Fruit fly (Drosophila melanogaster) whole organism, embryonic: Measurements from ENCODE around the gene Rnb.

Experiments
- Awh ChIP-seq: fragments of 200-800 bp; sonication (Bioruptor generic); IDR thresholded peaks from 2 replicates; pipeline ENCODE4, ENCODE4 v1.3.6; 2022; ENCODE audit warnings: missing biosample characterization, missing genetic modification characterization
- CG10366 ChIP-seq: fragments of 200-800 bp; sonication (Bioruptor generic); IDR thresholded peaks from 2 replicates; pipeline ENCODE4 v1.3.6; 2022; ENCODE audit warnings: missing biosample characterization, missing genetic modification characterization
- CG10654 ChIP-seq: fragments of 200-800 bp; sonication (Bioruptor generic); optimal IDR thresholded peaks from 2 replicates; lab custom pipeline; 2016; ENCODE audit warnings: missing biosample characterization, missing genetic modification characterization
- CG13123 ChIP-seq: fragments of 200-800 bp; sonication (Bioruptor generic); optimal IDR thresholded peaks from 2 replicates; lab custom pipeline; 2016; ENCODE audit warnings: missing biosample characterization, missing genetic modification characterization
- CG13296 ChIP-seq: fragments of 200-800 bp; sonication (Bioruptor generic); optimal IDR thresholded peaks from 3 replicates; lab custom pipeline; 2018; ENCODE audit warnings: missing biosample characterization, mild to moderate bottlenecking, missing genetic modification characterization
- CG13424 ChIP-seq: fragments of 200-800 bp; sonication (Bioruptor generic); optimal IDR thresholded peaks from 2 replicates; lab custom pipeline; 2019; ENCODE audit warnings: missing biosample characterization, mild to moderate bottlenecking, missing genetic modification characterization, moderate library complexity
- CG14710 ChIP-seq: fragments of 200-800 bp; sonication (Bioruptor generic); optimal IDR thresholded peaks from 3 replicates; lab custom pipeline; 2019; ENCODE audit warnings: missing biosample characterization, mild to moderate bottlenecking, missing genetic modification characterization, moderate library complexity
- CG1603 ChIP-seq: fragments of 200-800 bp; sonication (Bioruptor generic); optimal IDR thresholded peaks from 2 replicates; lab custom pipeline; 2019; ENCODE audit warnings: missing biosample characterization, mild to moderate bottlenecking, missing genetic modification characterization, moderate library complexity
- CG18619 ChIP-seq: fragments of 200-800 bp; sonication (Bioruptor generic); optimal IDR thresholded peaks from 3 replicates; lab custom pipeline; 2017; ENCODE audit warnings: missing biosample characterization, mild to moderate bottlenecking, missing genetic modification characterization
- CG2116 ChIP-seq: fragments of 200-800 bp; sonication (Bioruptor generic); optimal IDR thresholded peaks from 3 replicates; lab custom pipeline; 2018; ENCODE audit warnings: missing biosample characterization, mild to moderate bottlenecking, missing genetic modification characterization
- CG30403 ChIP-seq: fragments of 200-800 bp; sonication (Bioruptor generic); optimal IDR thresholded peaks from 3 replicates; lab custom pipeline; 2016; ENCODE audit warnings: missing biosample characterization, missing genetic modification characterization
- CG30431 ChIP-seq: fragments of 200-800 bp; sonication (Bioruptor generic); optimal IDR thresholded peaks from 2 replicates; lab custom pipeline; 2017; ENCODE audit warnings: missing biosample characterization, missing genetic modification characterization
- CG31441 ChIP-seq: fragments of 200-800 bp; sonication (Bioruptor generic); IDR thresholded peaks from 2 replicates; pipeline ENCODE4 v1.3.6; 2022; ENCODE audit warnings: missing biosample characterization, missing genetic modification characterization
- CG3726 ChIP-seq: fragments of 200-800 bp; sonication (Bioruptor generic); IDR thresholded peaks from 3 replicates; pipeline ENCODE4, ENCODE4 v1.3.6; 2022; ENCODE audit warnings: missing biosample characterization, missing genetic modification characterization
- CG6813 ChIP-seq: fragments of 200-800 bp; sonication (Bioruptor generic); optimal IDR thresholded peaks from 2 replicates; lab custom pipeline; 2017; ENCODE audit warnings: missing biosample characterization, missing genetic modification characterization, mild to moderate bottlenecking, moderate library complexity, missing genetic modification reagents
- CG7786 ChIP-seq: fragments of 200-800 bp; sonication (Bioruptor generic); optimal IDR thresholded peaks from 2 replicates; lab custom pipeline; 2016; ENCODE audit warnings: missing biosample characterization, missing genetic modification characterization
- CG8290 ChIP-seq, 3 experiments: fragments of 200-800 bp; sonication (Bioruptor generic); optimal IDR thresholded peaks; 2 replicates each; lab custom pipeline; 2016 to 2019; ENCODE audit warnings: missing biosample characterization in 3 of 3, missing genetic modification characterization in 3 of 3, mild to moderate bottlenecking in 2 of 3, moderate library complexity in 1 of 3
- CG9609 ChIP-seq: fragments of 200-800 bp; sonication (Bioruptor generic); optimal IDR thresholded peaks from 3 replicates; lab custom pipeline; 2016; ENCODE audit warnings: missing biosample characterization, missing genetic modification characterization
- CHES-1-like ChIP-seq: fragments of 200-800 bp; sonication (Bioruptor generic); optimal IDR thresholded peaks from 2 replicates; lab custom pipeline; 2016; ENCODE audit warnings: missing biosample characterization, missing genetic modification characterization
- Dek ChIP-seq: fragments of 200-800 bp; sonication (Bioruptor generic); optimal IDR thresholded peaks from 3 replicates; lab custom pipeline; 2019; ENCODE audit warnings: missing biosample characterization, mild to moderate bottlenecking, missing genetic modification characterization, moderate library complexity
- E2f2 ChIP-seq: fragments of 200-800 bp; sonication (Bioruptor generic); IDR thresholded peaks from 2 replicates; pipeline ENCODE4 v1.3.6; 2022; ENCODE audit warnings: missing biosample characterization, missing genetic modification characterization
- HLH54F ChIP-seq: fragments of 200-800 bp; sonication (Bioruptor generic); optimal IDR thresholded peaks from 3 replicates; lab custom pipeline; 2016; ENCODE audit warnings: missing biosample characterization, missing genetic modification characterization
- Hr3 ChIP-seq: fragments of 200-800 bp; sonication (Bioruptor generic); optimal IDR thresholded peaks from 3 replicates; lab custom pipeline; 2016; ENCODE audit warnings: missing biosample characterization, missing genetic modification characterization
- Nf-YC ChIP-seq: fragments of 200-800 bp; optimal IDR thresholded peaks from 3 replicates; lab custom pipeline; 2019; ENCODE audit warnings: missing biosample characterization, mild to moderate bottlenecking, missing genetic modification characterization, moderate library complexity
- Oaz ChIP-seq: fragments of 200-800 bp; sonication (Bioruptor generic); IDR thresholded peaks from 2 replicates; pipeline ENCODE4 v1.3.6; 2022; ENCODE audit warnings: missing biosample characterization, missing genetic modification characterization
- Ssrp ChIP-seq: fragments of 200-800 bp; sonication (Bioruptor generic); optimal IDR thresholded peaks from 2 replicates; lab custom pipeline; 2018; ENCODE audit warnings: missing biosample characterization, mild to moderate bottlenecking, missing genetic modification characterization, moderate library complexity
- TFAM ChIP-seq: fragments of 200-800 bp; sonication (Bioruptor generic); optimal IDR thresholded peaks from 2 replicates; lab custom pipeline; 2017; ENCODE audit warnings: missing biosample characterization, missing genetic modification characterization, inconsistent platforms
- ara ChIP-seq: fragments of 200-800 bp; sonication (Bioruptor generic); IDR thresholded peaks from 2 replicates; pipeline ENCODE4 v1.3.6; 2022; ENCODE audit warnings: missing biosample characterization, missing genetic modification characterization
- ato ChIP-seq: fragments of 200-800 bp; sonication (Bioruptor generic); IDR thresholded peaks from 2 replicates; pipeline ENCODE4 v1.3.6; 2022; ENCODE audit warnings: missing biosample characterization, missing genetic modification characterization; ENCODE audit not compliant: partially characterized antibody
- az2 ChIP-seq: fragments of 200-800 bp; sonication (Bioruptor generic); optimal IDR thresholded peaks from 3 replicates; lab custom pipeline; 2016; ENCODE audit warnings: missing biosample characterization, missing genetic modification characterization
- bcd ChIP-seq: fragments of 200-800 bp; sonication (Bioruptor generic); optimal IDR thresholded peaks from 2 replicates; lab custom pipeline; 2017; ENCODE audit warnings: missing biosample characterization, mild to moderate bottlenecking, missing genetic modification characterization
- chinmo ChIP-seq: fragments of 200-800 bp; sonication (Bioruptor generic); IDR thresholded peaks from 4 replicates; pipeline ENCODE4 v1.3.6; 2022; ENCODE audit warnings: missing biosample characterization, missing genetic modification characterization; ENCODE audit not compliant: partially characterized antibody
- chm ChIP-seq: fragments of 200-800 bp; sonication (Bioruptor generic); IDR thresholded peaks from 2 replicates; pipeline ENCODE4 v1.3.6; 2022; ENCODE audit warnings: missing biosample characterization, missing genetic modification characterization
- dmrt11E ChIP-seq: fragments of 200-800 bp; sonication (Bioruptor generic); optimal IDR thresholded peaks from 3 replicates; lab custom pipeline; 2018; ENCODE audit warnings: missing biosample characterization, mild to moderate bottlenecking, missing genetic modification characterization, moderate library complexity
- dmrt99B ChIP-seq: fragments of 200-800 bp; sonication (Bioruptor generic); optimal IDR thresholded peaks from 2 replicates; lab custom pipeline; 2018; ENCODE audit warnings: missing biosample characterization, mild to moderate bottlenecking, missing genetic modification characterization, moderate library complexity
- dpn ChIP-seq, 2 experiments: fragments of 200-800 bp; sonication (Bioruptor generic); optimal IDR thresholded peaks; 3 replicates each; lab custom pipeline; 2016; ENCODE audit warnings: missing biosample characterization in 2 of 2, missing genetic modification characterization in 2 of 2
- hbn ChIP-seq: fragments of 200-800 bp; sonication (Bioruptor generic); IDR thresholded peaks from 2 replicates; pipeline ENCODE4 v1.3.6; 2022; ENCODE audit warnings: missing biosample characterization, missing genetic modification characterization; ENCODE audit not compliant: partially characterized antibody
- ken ChIP-seq: fragments of 200-800 bp; sonication (Bioruptor generic); IDR thresholded peaks from 3 replicates; pipeline ENCODE4 v1.3.6; 2022; ENCODE audit warnings: missing biosample characterization, missing genetic modification characterization
- lilli ChIP-seq: fragments of 200-800 bp; sonication (Bioruptor generic); optimal IDR thresholded peaks from 3 replicates; lab custom pipeline; 2016; ENCODE audit warnings: missing biosample characterization, missing genetic modification characterization
- lmd ChIP-seq: fragments of 200-800 bp; sonication (Bioruptor generic); IDR thresholded peaks from 2 replicates; pipeline ENCODE4 v1.3.6; 2022; ENCODE audit warnings: missing biosample characterization, missing genetic modification characterization
- mld ChIP-seq: fragments of 200-800 bp; sonication (Bioruptor generic); IDR thresholded peaks from 3 replicates; pipeline ENCODE4 v1.3.6; 2022; ENCODE audit warnings: missing biosample characterization, missing genetic modification characterization; ENCODE audit not compliant: partially characterized antibody
- ro ChIP-seq: fragments of 200-800 bp; sonication (Bioruptor generic); IDR thresholded peaks from 2 replicates; pipeline ENCODE4 v1.3.6; 2022; ENCODE audit warnings: missing biosample characterization, missing genetic modification characterization
- scrt ChIP-seq: fragments of 200-800 bp; sonication (Bioruptor generic); optimal IDR thresholded peaks from 2 replicates; lab custom pipeline; 2018; ENCODE audit warnings: missing biosample characterization, mild to moderate bottlenecking, missing genetic modification characterization, moderate library complexity
- seq ChIP-seq: fragments of 200-800 bp; sonication (Bioruptor generic); IDR thresholded peaks from 2 replicates; pipeline ENCODE4 v1.3.6; 2022; ENCODE audit warnings: missing biosample characterization, missing genetic modification characterization
- tap ChIP-seq: fragments of 200-800 bp; optimal IDR thresholded peaks from 3 replicates; lab custom pipeline; 2019; ENCODE audit warnings: missing biosample characterization, mild to moderate bottlenecking, missing genetic modification characterization, moderate library complexity
- tin ChIP-seq: fragments of 200-800 bp; sonication (Bioruptor generic); optimal IDR thresholded peaks from 3 replicates; lab custom pipeline; 2016; ENCODE audit warnings: missing biosample characterization, missing genetic modification characterization
- wdn ChIP-seq: fragments of 200-800 bp; sonication (Bioruptor generic); IDR thresholded peaks from 2 replicates; pipeline ENCODE4 v1.3.6; 2022; ENCODE audit warnings: missing biosample characterization, missing genetic modification characterization
- zen2 ChIP-seq: fragments of 200-800 bp; sonication (Bioruptor generic); IDR thresholded peaks from 3 replicates; pipeline ENCODE4 v1.3.6; 2022; ENCODE audit warnings: missing biosample characterization, missing genetic modification characterization; ENCODE audit not compliant: partially characterized antibody
- zfh1 ChIP-seq: fragments of 200-800 bp; sonication (Bioruptor generic); IDR thresholded peaks from 3 replicates; pipeline ENCODE4 v1.3.6; 2022; ENCODE audit warnings: missing biosample characterization, missing genetic modification characterization

The Rnb gene

dm6 chr3R:29772090-29772794 is 26.9 kb downstream of the Rnb start (continued):
- TF ChIP-seq hbn (no peak), HLH54F (GFP tag; lab: Kevin White, UChicago) (peak; percentile 10), CG13424 (tag; lab: Kevin White, UChicago) (peak; percentile 15), TFAM (GFP tag; lab: Kevin White, UChicago) (no peak), tap (tag; lab: Kevin White, UChicago) (peak; percentile 1), Ssrp (tag; lab: Kevin White, UChicago) (peak; percentile 5), CG10366 (GFP tag; lab: Robert Waterston, UW) (peak; percentile 25; the same call in 1 of the 2 replicates), E2f2 (GFP tag; lab: Robert Waterston, UW) (no peak), CG10654 (peak; percentile 25), dmrt99B (tag; lab: Kevin White, UChicago) (peak; percentile 14), Dek (tag; lab: Kevin White, UChicago) (no peak), seq (GFP tag; lab: Robert Waterston, UW) (no peak), CG1603 (no peak), CG8290 (GFP tag; optimal IDR thresholded peaks at IDR 0.05; lab: Kevin White, UChicago) (peak; percentile 34), CG8290 (tag; optimal IDR thresholded peaks at IDR 0.05; lab: Kevin White, UChicago) (peak in 1 of 2 experiments; percentile 61), zen2 (no peak), bcd (GFP tag; lab: Kevin White, UChicago) (peak; percentile 49), Oaz (GFP tag; lab: Robert Waterston, UW) (no peak), CG3726 (GFP tag; lab: Robert Waterston, UW) (no peak), CG31441 (GFP tag; lab: Robert Waterston, UW) (peak; percentile 32; the same call in 1 of the 2 replicates), tin (GFP tag; lab: Kevin White, UChicago) (peak; percentile 23), CHES-1-like (GFP tag; lab: Kevin White, UChicago) (no peak), Nf-YC (tag; lab: Kevin White, UChicago) (no peak), chm (GFP tag; lab: Robert Waterston, UW) (no peak), mld (GFP tag; lab: Robert Waterston, UW) (no peak), CG7786 (GFP tag; lab: Kevin White, UChicago) (no peak), az2 (GFP tag; lab: Kevin White, UChicago) (peak; percentile 39), chinmo (GFP tag; lab: Robert Waterston, UW) (0 out of 4 replicates have a peak, but pooled peaks have one; percentile 8), Hr3 (GFP tag; lab: Kevin White, UChicago) (peak; percentile 24), CG30403 (GFP tag; lab: Kevin White, UChicago) (peak; percentile 64), lmd (GFP tag; lab: Robert Waterston, UW) (peak; percentile 56; the same call in 1 of the 2 replicates), ro (GFP tag; lab: Robert Waterston, UW) (no peak), scrt (no peak), CG14710 (peak; percentile 61), Awh (no peak), zfh1 (GFP tag; lab: Robert Waterston, UW) (peak; percentile 32; the same call in 1 of the 3 replicates), ara (GFP tag; lab: Robert Waterston, UW) (no peak), CG30431 (peak; percentile 4), CG9609 (no peak), CG6813 (no peak), CG13296 (no peak), ken (GFP tag; lab: Robert Waterston, UW) (peak; percentile 39; the same call in 1 of the 3 replicates), CG18619 (peak; percentile 33), CG13123 (GFP tag; lab: Kevin White, UChicago) (no peak), wdn (no peak), dpn (GFP tag; optimal IDR thresholded peaks at IDR 0.05; lab: Kevin White, UChicago) (peak in 1 of 2 experiments; percentile 49), ato (no peak), lilli (GFP tag; lab: Kevin White, UChicago) (peak; percentile 20), CG2116 (GFP tag; lab: Kevin White, UChicago) (no peak), dmrt11E (tag; lab: Kevin White, UChicago) (peak; percentile 33)
